Fruit fly (Drosophila melanogaster): ENCODE data around the gene CG18789.

CG18789 gene

DNA sequence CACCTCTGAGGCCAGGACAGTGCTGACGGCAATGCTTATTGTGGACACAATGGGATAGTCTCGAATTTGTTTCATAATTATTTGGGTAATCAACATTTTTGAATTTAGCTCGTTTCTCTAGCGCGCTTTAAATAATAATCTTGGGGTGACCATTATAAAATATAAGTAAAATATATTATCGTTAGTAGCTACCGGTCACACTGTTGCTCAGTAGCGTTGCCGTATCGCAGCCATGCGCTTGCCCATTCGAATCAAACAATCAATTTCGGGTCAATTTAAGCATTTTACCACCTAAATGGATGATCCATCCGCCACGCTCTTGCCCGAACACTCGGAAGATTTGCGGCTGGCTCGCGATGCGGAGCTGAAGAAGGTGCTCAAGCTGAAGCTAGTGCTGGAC lies 5.5 kb downstream of the CG18789 start, which contains the start of the genes zuc and dgt2 (continued):
- TF ChIP-seq CG12299 (tag; optimal IDR thresholded peaks at IDR 0.05) = no peak
- peak; percentile 16 for TF ChIP-seq Abd-B (GFP tag; optimal IDR thresholded peaks at IDR 0.05)
- TF ChIP-seq nmo (GFP tag; optimal IDR thresholded peaks at IDR 0.05) = peak; percentile 6
- TF ChIP-seq vvl (GFP tag; IDR thresholded peaks at IDR 0.05) = peak; percentile 22; the same call in 1 of the 2 replicates
- peak; percentile 14 for TF ChIP-seq Sin3A (optimal IDR thresholded peaks at IDR 0.05)
- peak; percentile 44; the same call in 1 of the 3 replicates for TF ChIP-seq CG34224 (GFP tag; IDR thresholded peaks at IDR 0.05; ENCODE audit: partially characterized antibody)
- peak; percentile 27; the same call in 1 of the 3 replicates for TF ChIP-seq row (GFP tag; IDR thresholded peaks at IDR 0.05)
- peak; percentile 25 for TF ChIP-seq Scr (GFP tag; IDR thresholded peaks at IDR 0.05; ENCODE audit: partially characterized antibody)
- TF ChIP-seq bbx (GFP tag; IDR thresholded peaks at IDR 0.05; ENCODE audit: partially characterized antibody) = peak; percentile 44; the same call in 1 of the 2 replicates
- peak; percentile 22 for TF ChIP-seq Ets97D (GFP tag; optimal IDR thresholded peaks at IDR 0.05)
- 0 out of 3 replicates have a peak, but pooled peaks have one; percentile 9 for TF ChIP-seq knrl (GFP tag; IDR thresholded peaks at IDR 0.05; ENCODE audit: partially characterized antibody)
- TF ChIP-seq CG3847 (GFP tag; IDR thresholded peaks at IDR 0.05) = peak; percentile 36; the same call in 1 of the 2 replicates
- no peak for TF ChIP-seq CG1832 (GFP tag; optimal IDR thresholded peaks at IDR 0.05)
- TF ChIP-seq ranshi (GFP tag; IDR thresholded peaks at IDR 0.05) = peak; percentile 91
- TF ChIP-seq CG3995 (GFP tag; optimal IDR thresholded peaks at IDR 0.05) = peak; percentile 10
- TF ChIP-seq ato (GFP tag; IDR thresholded peaks at IDR 0.05; ENCODE audit: partially characterized antibody) = 0 out of 2 replicates have a peak, but pooled peaks have one; percentile 13
- peak; percentile 10 for TF ChIP-seq CG8924 (tag; optimal IDR thresholded peaks at IDR 0.05)
- peak; percentile 53 for TF ChIP-seq MESR4 (GFP tag; optimal IDR thresholded peaks at IDR 0.05)
- peak; percentile 12 for TF ChIP-seq CG3281 (GFP tag; optimal IDR thresholded peaks at IDR 0.05)
- TF ChIP-seq ci (GFP tag; IDR thresholded peaks at IDR 0.05) = 0 out of 3 replicates have a peak, but pooled peaks have one; percentile 51
- no peak for TF ChIP-seq CG1233 (GFP tag; optimal IDR thresholded peaks at IDR 0.05)
- no peak for TF ChIP-seq CG18011 (GFP tag; optimal IDR thresholded peaks at IDR 0.05)
- no peak for TF ChIP-seq CG1529 (GFP tag; optimal IDR thresholded peaks at IDR 0.05)
- TF ChIP-seq gfzf (GFP tag; optimal IDR thresholded peaks at IDR 0.05) = peak; percentile 67
- peak; percentile 5 for TF ChIP-seq CG17186 (GFP tag; optimal IDR thresholded peaks at IDR 0.05)
- no peak for TF ChIP-seq nerfin-1 (tag; optimal IDR thresholded peaks at IDR 0.05)
- TF ChIP-seq YL-1 (GFP tag; optimal IDR thresholded peaks at IDR 0.05) = peak; percentile 29
- TF ChIP-seq CoRest (tag; optimal IDR thresholded peaks at IDR 0.05) = peak; percentile 27
- peak; percentile 32 for TF ChIP-seq phol (tag; optimal IDR thresholded peaks at IDR 0.05)
- TF ChIP-seq Myb (GFP tag; optimal IDR thresholded peaks at IDR 0.05) = peak; percentile 11
- no peak for TF ChIP-seq Opbp (GFP tag; IDR thresholded peaks at IDR 0.05; ENCODE audit: partially characterized antibody)
- no peak for TF ChIP-seq CG30431 (GFP tag; optimal IDR thresholded peaks at IDR 0.05)
- peak; percentile 21 for TF ChIP-seq CG2116 (GFP tag; optimal IDR thresholded peaks at IDR 0.05)
- peak; percentile 72 for TF ChIP-seq Med (GFP tag)
- no peak for TF ChIP-seq bowl (GFP tag; IDR thresholded peaks at IDR 0.05)
- TF ChIP-seq CG6791 (GFP tag; IDR thresholded peaks at IDR 0.05; ENCODE audit: partially characterized antibody) = peak; percentile 52; the same call in 1 of the 3 replicates
- peak; percentile 83 for TF ChIP-seq Dp (GFP tag; optimal IDR thresholded peaks at IDR 0.05)
- no peak for TF ChIP-seq CG4282 (GFP tag; optimal IDR thresholded peaks at IDR 0.05)
- TF ChIP-seq CG9797 (GFP tag; optimal IDR thresholded peaks at IDR 0.05) = peak; percentile 71
- peak; percentile 48 for TF ChIP-seq Lhr (GFP tag; optimal IDR thresholded peaks at IDR 0.05)
- TF ChIP-seq pzg (GFP tag; optimal IDR thresholded peaks at IDR 0.05) = peak; percentile 71
- TF ChIP-seq CG4617 (GFP tag; optimal IDR thresholded peaks at IDR 0.05; ENCODE audit: borderline replicate concordance) = peak; percentile 76
- peak; percentile 92 for TF ChIP-seq E2f2 (GFP tag; IDR thresholded peaks at IDR 0.05)
- no peak for TF ChIP-seq zf30C (GFP tag; optimal IDR thresholded peaks at IDR 0.05)
- peak; percentile 45 for TF ChIP-seq CG1603 (tag; optimal IDR thresholded peaks at IDR 0.05)
- TF ChIP-seq CG15514 (GFP tag; optimal IDR thresholded peaks at IDR 0.05) = peak; percentile 44
- TF ChIP-seq CG14710 (tag; optimal IDR thresholded peaks at IDR 0.05) = peak; percentile 14
- peak; percentile 75 for TF ChIP-seq ewg (GFP tag; optimal IDR thresholded peaks at IDR 0.05)
- peak; percentile 28 for TF ChIP-seq HmgZ (tag; optimal IDR thresholded peaks at IDR 0.05)
